Fruit fly (Drosophila melanogaster) whole organism, embryonic: ENCODE results near the gene cni.
A peak's percentile ranks its signal among the peaks of the same experiment; 100 is the strongest.

Source experiments
- Ada2b ChIP-seq: fragments of 200-800 bp; sonication (Bioruptor generic); IDR thresholded peaks from 2 replicates; pipeline ENCODE4 v1.3.6; 2022; ENCODE audit warnings: missing biosample characterization, missing genetic modification characterization
- Aef1 ChIP-seq: fragments of 200-800 bp; sonication (Bioruptor generic); IDR thresholded peaks from 3 replicates; pipeline ENCODE4 v1.3.6; 2022; ENCODE audit warnings: missing biosample characterization, missing genetic modification characterization
- Atf6 ChIP-seq: fragments of 200-800 bp; sonication (Bioruptor generic); IDR thresholded peaks from 2 replicates; pipeline ENCODE4 v1.3.6; 2022; ENCODE audit warnings: missing biosample characterization, missing genetic modification characterization
- Awh ChIP-seq: fragments of 200-800 bp; sonication (Bioruptor generic); IDR thresholded peaks from 2 replicates; pipeline ENCODE4, ENCODE4 v1.3.6; 2022; ENCODE audit warnings: missing biosample characterization, missing genetic modification characterization
- CG10147 ChIP-seq: fragments of 200-800 bp; sonication (Bioruptor generic); optimal IDR thresholded peaks from 2 replicates; lab custom pipeline; 2019; ENCODE audit warnings: missing biosample characterization, mild to moderate bottlenecking, missing genetic modification characterization, moderate library complexity
- CG10366 ChIP-seq: fragments of 200-800 bp; sonication (Bioruptor generic); IDR thresholded peaks from 2 replicates; pipeline ENCODE4 v1.3.6; 2022; ENCODE audit warnings: missing biosample characterization, missing genetic modification characterization
- CG11247 ChIP-seq: fragments of 200-800 bp; sonication (Bioruptor generic); IDR thresholded peaks from 2 replicates; pipeline ENCODE4 v1.3.6; 2022; ENCODE audit warnings: missing biosample characterization, missing genetic modification characterization
- CG13775 ChIP-seq: fragments of 200-800 bp; sonication (Bioruptor generic); optimal IDR thresholded peaks from 3 replicates; lab custom pipeline; 2017; ENCODE audit warnings: missing biosample characterization, mild to moderate bottlenecking, missing genetic modification characterization
- CG14710 ChIP-seq: fragments of 200-800 bp; sonication (Bioruptor generic); optimal IDR thresholded peaks from 3 replicates; lab custom pipeline; 2019; ENCODE audit warnings: missing biosample characterization, mild to moderate bottlenecking, missing genetic modification characterization, moderate library complexity
- CG17568 ChIP-seq: fragments of 200-800 bp; sonication (Bioruptor generic); optimal IDR thresholded peaks from 2 replicates; lab custom pipeline; 2018; ENCODE audit warnings: missing biosample characterization, mild to moderate bottlenecking, missing genetic modification characterization, moderate library complexity
- CG18619 ChIP-seq: fragments of 200-800 bp; sonication (Bioruptor generic); optimal IDR thresholded peaks from 3 replicates; lab custom pipeline; 2017; ENCODE audit warnings: missing biosample characterization, mild to moderate bottlenecking, missing genetic modification characterization
- CG2116 ChIP-seq: fragments of 200-800 bp; sonication (Bioruptor generic); optimal IDR thresholded peaks from 3 replicates; lab custom pipeline; 2018; ENCODE audit warnings: missing biosample characterization, mild to moderate bottlenecking, missing genetic modification characterization
- CG2129 ChIP-seq: fragments of 200-800 bp; sonication (Bioruptor generic); IDR thresholded peaks from 2 replicates; pipeline ENCODE4 v1.3.6; 2022; ENCODE audit warnings: missing biosample characterization, missing genetic modification characterization; ENCODE audit not compliant: partially characterized antibody
- CG2202 ChIP-seq: fragments of 200-800 bp; sonication (Bioruptor generic); optimal IDR thresholded peaks from 2 replicates; lab custom pipeline; 2018; ENCODE audit warnings: missing biosample characterization, mild to moderate bottlenecking, missing genetic modification characterization
- CG31365 ChIP-seq: fragments of 200-800 bp; sonication (Bioruptor generic); optimal IDR thresholded peaks from 2 replicates; lab custom pipeline; 2018; ENCODE audit warnings: missing biosample characterization, mild to moderate bottlenecking, missing genetic modification characterization
- CG43689 ChIP-seq: fragments of 200-800 bp; sonication (Bioruptor generic); IDR thresholded peaks from 2 replicates; pipeline ENCODE4 v1.3.6; 2022; ENCODE audit warnings: missing biosample characterization, missing genetic modification characterization
- CG4854 ChIP-seq: fragments of 200-800 bp; sonication (Bioruptor generic); optimal IDR thresholded peaks from 2 replicates; lab custom pipeline; 2016; ENCODE audit warnings: missing biosample characterization, missing genetic modification characterization, inconsistent platforms
- CG5180 ChIP-seq: fragments of 200-800 bp; sonication (Bioruptor generic); optimal IDR thresholded peaks from 3 replicates; lab custom pipeline; 2017; ENCODE audit warnings: missing biosample characterization, missing genetic modification characterization, mild to moderate bottlenecking, moderate library complexity, missing genetic modification reagents
- CG6654 ChIP-seq: fragments of 200-800 bp; sonication (Bioruptor generic); optimal IDR thresholded peaks from 2 replicates; lab custom pipeline; 2017; ENCODE audit warnings: missing biosample characterization, mild to moderate bottlenecking, missing genetic modification characterization
- CG7271 ChIP-seq: fragments of 200-800 bp; sonication (Bioruptor generic); optimal IDR thresholded peaks from 2 replicates; lab custom pipeline; 2018; ENCODE audit warnings: missing biosample characterization, mild to moderate bottlenecking, missing genetic modification characterization, moderate library complexity
- CG8765 ChIP-seq: fragments of 200-800 bp; sonication (Bioruptor generic); IDR thresholded peaks from 2 replicates; pipeline ENCODE4 v1.3.6; 2022; ENCODE audit warnings: missing biosample characterization, missing genetic modification characterization
- CHES-1-like ChIP-seq: fragments of 200-800 bp; sonication (Bioruptor generic); optimal IDR thresholded peaks from 2 replicates; lab custom pipeline; 2016; ENCODE audit warnings: missing biosample characterization, missing genetic modification characterization
- Camta ChIP-seq: fragments of 200-800 bp; sonication (Bioruptor generic); optimal IDR thresholded peaks from 2 replicates; lab custom pipeline; 2016; ENCODE audit warnings: missing biosample characterization, missing genetic modification characterization
- Dip2 ChIP-seq: fragments of 200-800 bp; sonication (Bioruptor generic); IDR thresholded peaks from 2 replicates; pipeline ENCODE4 v1.3.6; 2022; ENCODE audit warnings: missing biosample characterization, missing genetic modification characterization
- Eip74EF ChIP-seq, 2 experiments: fragments of 200-800 bp in 1 of 2; fragments of >200 bp in 1 of 2; sonication (Bioruptor generic) in 1 of 2; optimal IDR thresholded peaks; 2 replicates each; lab custom pipeline; 2017 to 2019; ENCODE audit warnings: missing biosample characterization in 2 of 2, missing genetic modification characterization in 2 of 2, mild to moderate bottlenecking in 1 of 2, moderate library complexity in 1 of 2
- Ets65A ChIP-seq: fragments of 200-800 bp; sonication (Bioruptor generic); peaks from one replicate; lab custom pipeline; 2016; ENCODE audit warnings: missing biosample characterization, missing genetic modification characterization
- Hsf ChIP-seq: fragments of 200-800 bp; sonication (Bioruptor generic); optimal IDR thresholded peaks from 3 replicates; lab custom pipeline; 2016; ENCODE audit warnings: missing biosample characterization, missing genetic modification characterization
- Rfx ChIP-seq: fragments of 200-800 bp; sonication (Bioruptor generic); IDR thresholded peaks from 2 replicates; pipeline ENCODE4 v1.3.6; 2022; ENCODE audit warnings: missing biosample characterization, missing genetic modification characterization
- Sox102F ChIP-seq: fragments of 200-800 bp; sonication (Bioruptor generic); optimal IDR thresholded peaks from 2 replicates; lab custom pipeline; 2018; ENCODE audit warnings: missing biosample characterization, mild to moderate bottlenecking, missing genetic modification characterization, moderate library complexity
- bcd ChIP-seq: fragments of 200-800 bp; sonication (Bioruptor generic); optimal IDR thresholded peaks from 2 replicates; lab custom pipeline; 2017; ENCODE audit warnings: missing biosample characterization, mild to moderate bottlenecking, missing genetic modification characterization
- bigmax ChIP-seq: fragments of 200-800 bp; sonication (Bioruptor generic); optimal IDR thresholded peaks from 2 replicates; lab custom pipeline; 2018; ENCODE audit warnings: missing biosample characterization, mild to moderate bottlenecking, missing genetic modification characterization
- crp ChIP-seq, 2 experiments: fragments of 200-800 bp; sonication (Bioruptor generic); optimal IDR thresholded peaks; 2 replicates in 1 of 2; 3 replicates in 1 of 2; lab custom pipeline; 2017; ENCODE audit warnings: missing biosample characterization in 2 of 2, missing genetic modification characterization in 2 of 2, mild to moderate bottlenecking in 1 of 2, moderate library complexity in 1 of 2
- dmrt99B ChIP-seq: fragments of 200-800 bp; sonication (Bioruptor generic); optimal IDR thresholded peaks from 2 replicates; lab custom pipeline; 2018; ENCODE audit warnings: missing biosample characterization, mild to moderate bottlenecking, missing genetic modification characterization, moderate library complexity
- eyg ChIP-seq: fragments of 200-800 bp; sonication (Bioruptor generic); optimal IDR thresholded peaks from 3 replicates; lab custom pipeline; 2016; ENCODE audit warnings: missing biosample characterization, missing genetic modification characterization
- lab ChIP-seq: fragments of 200-800 bp; sonication (Bioruptor generic); optimal IDR thresholded peaks from 3 replicates; lab custom pipeline; 2017; ENCODE audit warnings: missing biosample characterization, missing genetic modification characterization, mild to moderate bottlenecking, moderate library complexity, missing genetic modification reagents
- lbe ChIP-seq: fragments of 200-800 bp; sonication (Bioruptor generic); optimal IDR thresholded peaks from 2 replicates; lab custom pipeline; 2016; ENCODE audit warnings: missing biosample characterization, mild to moderate bottlenecking, missing genetic modification characterization
- lov ChIP-seq, 2 experiments: fragments of 200-800 bp in 1 of 2; fragments of >200 bp in 1 of 2; sonication (Bioruptor generic) in 1 of 2; IDR thresholded peaks in 1 of 2; optimal IDR thresholded peaks in 1 of 2; 2 replicates in 1 of 2; 3 replicates in 1 of 2; pipeline versions ENCODE4 v1.3.6 to Lab custom; 2017 to 2022; ENCODE audit warnings: missing biosample characterization in 1 of 2, missing genetic modification characterization in 1 of 2
- nau ChIP-seq: fragments of 200-800 bp; sonication (Bioruptor generic); optimal IDR thresholded peaks from 3 replicates; lab custom pipeline; 2017; ENCODE audit warnings: missing biosample characterization, mild to moderate bottlenecking, missing genetic modification characterization, missing genetic modification reagents
- nerfin-1 ChIP-seq: fragments of 200-800 bp; sonication (Bioruptor generic); optimal IDR thresholded peaks from 3 replicates; lab custom pipeline; 2019; ENCODE audit warnings: missing biosample characterization, mild to moderate bottlenecking, missing genetic modification characterization, moderate library complexity
- onecut ChIP-seq: fragments of 200-800 bp; sonication (Bioruptor generic); IDR thresholded peaks from 2 replicates; pipeline ENCODE4 v1.3.6; 2022; ENCODE audit warnings: missing biosample characterization, missing genetic modification characterization
- peb ChIP-seq: fragments of 200-800 bp; sonication (Bioruptor generic); IDR thresholded peaks from 2 replicates; pipeline ENCODE4 v1.3.6; 2022; ENCODE audit warnings: missing biosample characterization, missing genetic modification characterization
- seq ChIP-seq: fragments of 200-800 bp; sonication (Bioruptor generic); IDR thresholded peaks from 2 replicates; pipeline ENCODE4 v1.3.6; 2022; ENCODE audit warnings: missing biosample characterization, missing genetic modification characterization
- so ChIP-seq: fragments of 200-800 bp; sonication (Bioruptor generic); IDR thresholded peaks from 3 replicates; pipeline ENCODE4 v1.3.6; 2022; ENCODE audit warnings: missing biosample characterization, missing genetic modification characterization
- tup ChIP-seq: fragments of 200-800 bp; sonication (Bioruptor generic); optimal IDR thresholded peaks from 2 replicates; lab custom pipeline; 2016; ENCODE audit warnings: missing biosample characterization, mild to moderate bottlenecking, missing genetic modification characterization, moderate library complexity
- wdn ChIP-seq: fragments of 200-800 bp; sonication (Bioruptor generic); IDR thresholded peaks from 2 replicates; pipeline ENCODE4 v1.3.6; 2022; ENCODE audit warnings: missing biosample characterization, missing genetic modification characterization
- wor ChIP-seq: fragments of 200-800 bp; sonication (Bioruptor generic); IDR thresholded peaks from 2 replicates; pipeline ENCODE4 v1.3.6; 2022; ENCODE audit warnings: missing biosample characterization, missing genetic modification characterization
- zen ChIP-seq: fragments of 200-800 bp; sonication (Bioruptor generic); optimal IDR thresholded peaks from 3 replicates; lab custom pipeline; 2018; ENCODE audit warnings: missing biosample characterization, mild to moderate bottlenecking, missing genetic modification characterization, moderate library complexity
- zfh1 ChIP-seq: fragments of 200-800 bp; sonication (Bioruptor generic); IDR thresholded peaks from 3 replicates; pipeline ENCODE4 v1.3.6; 2022; ENCODE audit warnings: missing biosample characterization, missing genetic modification characterization

The cni gene

DNA sequence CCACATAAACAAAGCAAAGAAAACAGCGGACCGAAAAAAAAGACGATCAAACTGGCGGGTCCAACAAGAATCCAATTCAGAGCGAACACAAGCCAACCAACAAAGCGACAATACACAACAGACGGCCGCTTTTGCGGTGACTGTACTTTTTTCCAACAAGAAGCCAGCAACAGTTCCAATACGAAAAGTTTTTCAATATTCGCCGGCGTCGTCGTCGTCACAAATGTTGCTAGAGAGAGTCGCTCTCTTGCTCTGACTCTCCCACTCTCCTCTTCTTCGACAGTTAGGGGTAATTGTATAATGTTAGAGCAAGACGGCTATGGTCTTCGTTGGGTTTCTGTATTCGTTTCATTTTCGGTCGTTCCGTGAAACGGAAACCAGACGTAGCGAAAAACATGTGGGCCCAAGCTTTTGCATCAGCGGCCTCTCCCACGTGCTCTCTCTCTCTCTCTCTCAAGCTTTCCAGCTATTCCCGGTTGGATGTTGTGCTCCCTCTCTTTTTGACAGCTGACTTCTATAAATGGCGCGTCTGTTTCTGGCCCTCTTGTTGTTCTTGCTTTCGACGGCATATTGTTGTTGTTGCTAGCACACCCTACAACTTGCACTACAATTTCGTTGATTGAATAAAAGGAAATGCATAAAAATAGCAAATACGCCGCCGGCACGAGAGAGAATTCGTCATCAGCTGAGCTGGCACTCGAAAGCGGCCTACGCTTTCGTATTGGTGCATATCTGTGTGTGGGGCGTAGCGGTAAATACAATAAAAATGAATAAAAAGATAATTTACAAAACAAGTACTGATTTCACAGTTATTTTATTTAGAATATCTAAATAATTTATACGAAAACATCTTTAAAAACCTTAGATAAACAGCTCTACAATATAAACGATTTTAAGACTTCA lies 41.0 kb downstream of the cni start (continued):
- no peak for TF ChIP-seq Ada2b (GFP tag; lab: Robert Waterston, UW)
- no peak for TF ChIP-seq wdn (GFP tag; lab: Robert Waterston, UW)
- TF ChIP-seq Hsf (GFP tag; lab: Kevin White, UChicago): no peak
- TF ChIP-seq Atf6 (GFP tag; lab: Robert Waterston, UW): no peak
- no peak for TF ChIP-seq zfh1 (GFP tag; lab: Robert Waterston, UW)
- peak; percentile 98 for TF ChIP-seq CG5180 (GFP tag; lab: Kevin White, UChicago)
- TF ChIP-seq Ets65A (GFP tag; lab: Kevin White, UChicago): no peak
- TF ChIP-seq lab (GFP tag; lab: Kevin White, UChicago): peak; percentile 96
- TF ChIP-seq bigmax (GFP tag; lab: Kevin White, UChicago): peak; percentile 66
- no peak for TF ChIP-seq CG6654 (GFP tag; lab: Kevin White, UChicago)
- no peak for TF ChIP-seq CG10366 (GFP tag; lab: Robert Waterston, UW)
- peak; percentile 85 for TF ChIP-seq lbe
- TF ChIP-seq tup (GFP tag; lab: Kevin White, UChicago): no peak
- TF ChIP-seq wor (GFP tag; lab: Robert Waterston, UW): no peak
- no peak for TF ChIP-seq CG43689 (GFP tag; lab: Robert Waterston, UW)
- no peak for TF ChIP-seq CG2129 (GFP tag; lab: Robert Waterston, UW)
- no peak for TF ChIP-seq CG8765 (GFP tag; lab: Robert Waterston, UW)
- TF ChIP-seq Awh (GFP tag; lab: Robert Waterston, UW): no peak
- TF ChIP-seq crp (GFP tag; optimal IDR thresholded peaks at IDR 0.05; lab: Kevin White, UChicago): peak; percentile 11 to 89
- peak; percentile 94 for TF ChIP-seq CG17568
- TF ChIP-seq bcd (GFP tag; lab: Kevin White, UChicago): peak; percentile 56
- peak; percentile 67 for TF ChIP-seq nerfin-1
- no peak for TF ChIP-seq Aef1 (GFP tag; lab: Robert Waterston, UW)
- peak; percentile 93 for TF ChIP-seq nau
- no peak for TF ChIP-seq zen
- peak; percentile 53 for TF ChIP-seq CG13775 (GFP tag; lab: Kevin White, UChicago)
- no peak for TF ChIP-seq Rfx
- TF ChIP-seq lov (optimal IDR thresholded peaks at IDR 0.05; lab: Kevin White, UChicago): no peak
- TF ChIP-seq lov (GFP tag; IDR thresholded peaks at IDR 0.05; lab: Robert Waterston, UW): no peak
- TF ChIP-seq CHES-1-like: peak; percentile 21
- TF ChIP-seq CG31365 (tag; lab: Kevin White, UChicago): peak; percentile 88
- TF ChIP-seq CG2202 (tag; lab: Kevin White, UChicago): peak; percentile 52
- peak; percentile 71 for TF ChIP-seq CG2116 (GFP tag; lab: Kevin White, UChicago)
- peak; percentile 41 for TF ChIP-seq eyg (GFP tag; lab: Kevin White, UChicago)
- TF ChIP-seq CG7271: peak; percentile 43
- no peak for TF ChIP-seq seq (GFP tag; lab: Robert Waterston, UW)
- TF ChIP-seq Dip2 (GFP tag; lab: Robert Waterston, UW): no peak
- peak; percentile 60 for TF ChIP-seq dmrt99B (tag; lab: Kevin White, UChicago)
- TF ChIP-seq so (GFP tag; lab: Robert Waterston, UW): no peak
- TF ChIP-seq Camta (GFP tag; lab: Kevin White, UChicago): no peak
- TF ChIP-seq CG10147: no peak
- peak; percentile 39 for TF ChIP-seq CG18619 (GFP tag; lab: Kevin White, UChicago)
- TF ChIP-seq onecut (GFP tag; lab: Robert Waterston, UW): peak; percentile 87
- no peak for TF ChIP-seq Sox102F (GFP tag; lab: Kevin White, UChicago)
- no peak for TF ChIP-seq peb
- peak; percentile 25 for TF ChIP-seq CG14710
- peak in 1 of 2 experiments; percentile 79 for TF ChIP-seq Eip74EF (GFP tag; optimal IDR thresholded peaks at IDR 0.05; lab: Kevin White, UChicago)
- TF ChIP-seq CG11247 (GFP tag; lab: Robert Waterston, UW): no peak
- no peak for TF ChIP-seq CG4854 (GFP tag; lab: Kevin White, UChicago)
